Worm (Caenorhabditis elegans) whole organism, L1 larva: ENCODE results near the gene lips-12.

ENCODE experiments used
- elt-2 ChIP-seq: sonication (generic microtip); optimal IDR thresholded peaks from 2 replicates; lab custom pipeline; 2016; ENCODE audit warnings: missing genetic modification characterization, mild to moderate bottlenecking, inconsistent platforms, missing compliant biosample characterization, missing genetic modification reagents
- lin-35 ChIP-seq, 2 experiments: fragments of 150-350 bp; optimal IDR thresholded peaks; 2 replicates each; lab custom pipeline; 2014; ENCODE audit warnings: missing biosample characterization in 2 of 2, missing genetic modification characterization in 2 of 2, missing genetic modification reagents in 2 of 2
- mef-2 ChIP-seq: fragments of 150-350 bp; optimal IDR thresholded peaks from 2 replicates; lab custom pipeline; 2014; ENCODE audit warnings: missing biosample characterization, missing genetic modification characterization
- nhr-19 ChIP-seq: fragments of 200-800 bp; sonication (Bioruptor generic); conservative IDR thresholded peaks from 2 replicates; pipeline ENCODE4 v1.3.6; 2022; ENCODE audit warnings: missing genetic modification characterization, missing compliant biosample characterization
- snpc-4 ChIP-seq: fragments of 150-350 bp; optimal IDR thresholded peaks from 2 replicates; lab custom pipeline; 2014; ENCODE audit warnings: missing biosample characterization, missing genetic modification characterization
- ztf-4 ChIP-seq: fragments of 150-350 bp; optimal IDR thresholded peaks from 2 replicates; lab custom pipeline; 2014; ENCODE audit warnings: missing biosample characterization, missing genetic modification characterization

DNA sequence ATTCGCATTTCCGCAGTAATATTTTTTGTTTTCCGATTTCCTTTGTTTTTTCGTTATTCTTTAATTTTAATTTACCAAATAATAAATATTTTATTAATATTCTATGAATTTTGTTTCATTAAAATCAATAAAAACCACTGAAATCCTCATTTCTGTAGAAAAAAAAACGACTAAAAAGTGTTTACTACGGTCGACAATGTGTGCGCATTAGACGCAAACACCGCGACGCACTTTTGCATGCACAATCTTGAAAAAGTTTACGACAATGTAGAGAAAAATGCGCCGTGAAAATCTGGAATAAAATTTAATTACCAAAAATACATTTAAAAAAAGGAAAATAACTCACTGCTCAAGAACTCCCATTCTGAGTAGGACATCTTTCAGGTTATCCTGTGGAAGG is 42.6 kb downstream of the lips-12 start:
- TF ChIP-seq mef-2 (no peak), nhr-19 (GFP tag; lab: Robert Waterston, UW) (no peak), ztf-4 (tag; lab: Kevin White, UChicago) (no peak), elt-2 (no peak), lin-35 (GFP tag; optimal IDR thresholded peaks at IDR 0.05; lab: Kevin White, UChicago) (no peak), snpc-4 (no peak)
